Fruit fly (Drosophila melanogaster) whole organism, prepupa: Measurements from ENCODE around the gene cocoon.

Experiments
- Ets96B ChIP-seq: fragments of 200-800 bp; optimal IDR thresholded peaks from 2 replicates; lab custom pipeline; 2019; ENCODE audit warnings: missing biosample characterization, mild to moderate bottlenecking, missing genetic modification characterization, moderate library complexity
- Gug ChIP-seq: fragments of 200-800 bp; sonication (Bioruptor generic); IDR thresholded peaks from 2 replicates; pipeline ENCODE4 v1.3.6; 2022; ENCODE audit warnings: missing biosample characterization, missing genetic modification characterization
- Hr39 ChIP-seq: fragments of 200-800 bp; sonication (Bioruptor generic); optimal IDR thresholded peaks from 2 replicates; lab custom pipeline; 2016; ENCODE audit warnings: missing biosample characterization, missing genetic modification characterization
- pdm3 ChIP-seq: fragments of 200-800 bp; sonication (Bioruptor generic); optimal IDR thresholded peaks from 3 replicates; lab custom pipeline; 2016; ENCODE audit warnings: missing biosample characterization, missing genetic modification characterization
- ss ChIP-seq, 2 experiments: fragments of 200-800 bp; sonication (Bioruptor generic); optimal IDR thresholded peaks; 2 replicates in 1 of 2; 3 replicates in 1 of 2; lab custom pipeline; 2017 to 2018; ENCODE audit warnings: mild to moderate bottlenecking in 2 of 2, missing biosample characterization in 2 of 2, missing genetic modification characterization in 2 of 2, moderate library complexity in 1 of 2

DNA sequence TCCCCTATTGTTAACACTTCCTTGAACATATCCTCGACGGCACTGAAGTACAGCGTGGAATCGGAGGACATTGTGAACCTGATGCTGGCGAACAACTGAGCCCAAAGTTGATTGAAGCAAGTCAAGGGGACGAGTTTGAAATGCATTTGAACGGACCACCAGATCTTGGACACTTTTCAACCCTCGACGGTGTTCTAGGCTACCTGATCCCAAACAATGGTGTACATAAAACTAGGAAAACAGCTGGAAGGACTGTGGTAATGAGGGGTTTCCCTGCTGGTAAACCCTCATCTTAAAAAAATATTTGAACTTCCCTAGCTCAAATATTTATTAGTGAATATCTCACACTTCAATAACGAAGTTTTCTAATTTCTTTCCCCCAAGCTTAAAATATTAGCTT is 43.0 kb upstream of the cocoon start, which contains the start of gene CG13454:
- no peak for TF ChIP-seq Hr39
- no peak for TF ChIP-seq Gug (GFP tag; lab: Robert Waterston, UW)
- TF ChIP-seq ss (GFP tag; optimal IDR thresholded peaks at IDR 0.05; lab: Kevin White, UChicago), result no peak
- no peak for TF ChIP-seq Ets96B (tag; lab: Kevin White, UChicago)
- TF ChIP-seq pdm3, result no peak
